Fruit fly (Drosophila melanogaster) whole organism, embryonic: Measurements from ENCODE around the gene CG44158.

Experiments used
- ATbp ChIP-seq: fragments of 200-800 bp; sonication (Bioruptor generic); optimal IDR thresholded peaks from 2 replicates; lab custom pipeline; 2017; ENCODE audit warnings: missing biosample characterization, mild to moderate bottlenecking, missing genetic modification characterization, missing genetic modification reagents
- CG12659 ChIP-seq: fragments of 200-800 bp; sonication (Bioruptor generic); optimal IDR thresholded peaks from 3 replicates; lab custom pipeline; 2017; ENCODE audit warnings: mild to moderate bottlenecking, missing biosample characterization, missing genetic modification reagents, missing genetic modification characterization
- CG14050 ChIP-seq: fragments of 200-800 bp; sonication (Bioruptor generic); IDR thresholded peaks from 3 replicates; pipeline ENCODE4 v1.3.6; 2022; ENCODE audit warnings: missing biosample characterization, missing genetic modification characterization
- CG17186 ChIP-seq: fragments of 200-800 bp; sonication (Bioruptor generic); optimal IDR thresholded peaks from 3 replicates; lab custom pipeline; 2017; ENCODE audit warnings: missing biosample characterization, missing genetic modification reagents, missing genetic modification characterization
- CG17802 ChIP-seq: fragments of 200-800 bp; sonication (Bioruptor generic); optimal IDR thresholded peaks from 2 replicates; lab custom pipeline; 2018; ENCODE audit warnings: missing biosample characterization, mild to moderate bottlenecking, missing genetic modification characterization, moderate library complexity
- CG17912 ChIP-seq: fragments of 200-800 bp; sonication (Bioruptor generic); optimal IDR thresholded peaks from 2 replicates; lab custom pipeline; 2018; ENCODE audit warnings: missing biosample characterization, mild to moderate bottlenecking, missing genetic modification characterization
- CG2712 ChIP-seq: fragments of 200-800 bp; optimal IDR thresholded peaks from 3 replicates; lab custom pipeline; 2019; ENCODE audit warnings: missing biosample characterization, mild to moderate bottlenecking, missing genetic modification characterization, moderate library complexity
- CG33557 ChIP-seq: fragments of 200-800 bp; sonication (Bioruptor generic); optimal IDR thresholded peaks from 2 replicates; lab custom pipeline; 2019; ENCODE audit warnings: missing biosample characterization, mild to moderate bottlenecking, missing genetic modification characterization, moderate library complexity
- CG3726 ChIP-seq: fragments of 200-800 bp; sonication (Bioruptor generic); IDR thresholded peaks from 3 replicates; pipeline ENCODE4, ENCODE4 v1.3.6; 2022; ENCODE audit warnings: missing biosample characterization, missing genetic modification characterization
- CG3838 ChIP-seq: fragments of 200-800 bp; sonication (Bioruptor generic); optimal IDR thresholded peaks from 3 replicates; lab custom pipeline; 2016; ENCODE audit warnings: missing biosample characterization, missing genetic modification characterization
- CG5180 ChIP-seq: fragments of 200-800 bp; sonication (Bioruptor generic); optimal IDR thresholded peaks from 3 replicates; lab custom pipeline; 2017; ENCODE audit warnings: missing biosample characterization, missing genetic modification characterization, mild to moderate bottlenecking, moderate library complexity, missing genetic modification reagents
- CG6854 ChIP-seq: fragments of 200-800 bp; sonication (Bioruptor generic); optimal IDR thresholded peaks from 3 replicates; lab custom pipeline; 2017; ENCODE audit warnings: missing biosample characterization, mild to moderate bottlenecking, missing genetic modification characterization
- CG9437 ChIP-seq: fragments of 200-800 bp; sonication (Bioruptor generic); optimal IDR thresholded peaks from 2 replicates; lab custom pipeline; 2018; ENCODE audit warnings: missing biosample characterization, mild to moderate bottlenecking, missing genetic modification characterization
- D ChIP-seq, 2 experiments: fragments of 200-800 bp in 1 of 2; fragments of >200 bp in 1 of 2; sonication (Bioruptor generic) in 1 of 2; optimal IDR thresholded peaks; 2 replicates in 1 of 2; 3 replicates in 1 of 2; lab custom pipeline; 2017; ENCODE audit warnings: mild to moderate bottlenecking in 1 of 2, missing biosample characterization in 1 of 2, missing genetic modification characterization in 1 of 2, missing genetic modification reagents in 1 of 2
- D19A ChIP-seq: fragments of 200-800 bp; optimal IDR thresholded peaks from 3 replicates; lab custom pipeline; 2019; ENCODE audit warnings: missing biosample characterization, mild to moderate bottlenecking, missing genetic modification characterization, moderate library complexity
- Dfd ChIP-seq, 2 experiments: fragments of >200 bp; optimal IDR thresholded peaks; 2 replicates each; lab custom pipeline; 2017; ENCODE audit warnings: missing biosample characterization in 2 of 2, missing genetic modification characterization in 2 of 2
- E2f2 ChIP-seq: fragments of 200-800 bp; sonication (Bioruptor generic); IDR thresholded peaks from 2 replicates; pipeline ENCODE4 v1.3.6; 2022; ENCODE audit warnings: missing biosample characterization, missing genetic modification characterization
- Ets65A ChIP-seq: fragments of 200-800 bp; sonication (Bioruptor generic); peaks from one replicate; lab custom pipeline; 2016; ENCODE audit warnings: missing biosample characterization, missing genetic modification characterization
- H15 ChIP-seq: fragments of 200-800 bp; sonication (Bioruptor generic); IDR thresholded peaks from 3 replicates; pipeline ENCODE4 v1.3.6; 2022; ENCODE audit warnings: missing biosample characterization, missing genetic modification characterization
- HLH54F ChIP-seq: fragments of 200-800 bp; sonication (Bioruptor generic); optimal IDR thresholded peaks from 3 replicates; lab custom pipeline; 2016; ENCODE audit warnings: missing biosample characterization, missing genetic modification characterization
- HLHmδ ChIP-seq: fragments of 200-800 bp; sonication (Bioruptor generic); optimal IDR thresholded peaks from 2 replicates; lab custom pipeline; 2018; ENCODE audit warnings: missing biosample characterization, mild to moderate bottlenecking, missing genetic modification characterization, moderate library complexity
- Hmx ChIP-seq: fragments of 200-800 bp; sonication (Bioruptor generic); optimal IDR thresholded peaks from 2 replicates; lab custom pipeline; 2016; ENCODE audit warnings: missing biosample characterization, missing genetic modification characterization
- Nf-YA ChIP-seq: fragments of 200-800 bp; sonication (Bioruptor generic); IDR thresholded peaks from 2 replicates; pipeline ENCODE4 v1.3.6; 2022; ENCODE audit warnings: missing biosample characterization, missing genetic modification characterization
- PHDP ChIP-seq: fragments of 200-800 bp; sonication (Bioruptor generic); optimal IDR thresholded peaks from 3 replicates; lab custom pipeline; 2018; ENCODE audit warnings: missing biosample characterization, mild to moderate bottlenecking, missing genetic modification characterization, moderate library complexity
- ac ChIP-seq: fragments of 200-800 bp; sonication (Bioruptor generic); optimal IDR thresholded peaks from 3 replicates; lab custom pipeline; 2017; ENCODE audit warnings: missing biosample characterization, mild to moderate bottlenecking, missing genetic modification characterization
- al ChIP-seq: fragments of 200-800 bp; sonication (Bioruptor generic); IDR thresholded peaks from 2 replicates; pipeline ENCODE4 v1.3.6; 2022; ENCODE audit warnings: missing biosample characterization, missing genetic modification characterization
- bbx ChIP-seq: fragments of 200-800 bp; sonication (Bioruptor generic); IDR thresholded peaks from 2 replicates; pipeline ENCODE4 v1.3.6; 2022; ENCODE audit warnings: missing biosample characterization, missing genetic modification characterization; ENCODE audit not compliant: partially characterized antibody
- bigmax ChIP-seq: fragments of 200-800 bp; sonication (Bioruptor generic); optimal IDR thresholded peaks from 2 replicates; lab custom pipeline; 2018; ENCODE audit warnings: missing biosample characterization, mild to moderate bottlenecking, missing genetic modification characterization
- caup ChIP-seq: fragments of 200-800 bp; sonication (Bioruptor generic); optimal IDR thresholded peaks from 3 replicates; lab custom pipeline; 2017; ENCODE audit warnings: missing biosample characterization, mild to moderate bottlenecking, missing genetic modification characterization, moderate library complexity; ENCODE audit not compliant: severe bottlenecking
- cg ChIP-seq: fragments of 200-800 bp; sonication (Bioruptor generic); optimal IDR thresholded peaks from 3 replicates; lab custom pipeline; 2019; ENCODE audit warnings: missing biosample characterization, mild to moderate bottlenecking, missing genetic modification characterization, moderate library complexity
- esg ChIP-seq: fragments of 200-800 bp; sonication (Bioruptor generic); conservative IDR thresholded peaks from 2 replicates; pipeline ENCODE4 v1.3.6; 2022; ENCODE audit warnings: missing biosample characterization, missing genetic modification characterization
- fd64A ChIP-seq: fragments of 200-800 bp; sonication (Bioruptor generic); optimal IDR thresholded peaks from 3 replicates; lab custom pipeline; 2018; ENCODE audit warnings: missing biosample characterization, mild to moderate bottlenecking, missing genetic modification characterization
- gcm ChIP-seq: fragments of 200-800 bp; sonication (Bioruptor generic); optimal IDR thresholded peaks from 2 replicates; lab custom pipeline; 2019; ENCODE audit warnings: missing biosample characterization, mild to moderate bottlenecking, missing genetic modification characterization, moderate library complexity
- insv ChIP-seq, 2 experiments: fragments of 200-800 bp; sonication (Bioruptor generic); optimal IDR thresholded peaks; 3 replicates each; lab custom pipeline; 2016 to 2018; ENCODE audit warnings: missing biosample characterization in 2 of 2, missing genetic modification characterization in 2 of 2
- nerfin-1 ChIP-seq: fragments of 200-800 bp; sonication (Bioruptor generic); optimal IDR thresholded peaks from 3 replicates; lab custom pipeline; 2019; ENCODE audit warnings: missing biosample characterization, mild to moderate bottlenecking, missing genetic modification characterization, moderate library complexity
- pan ChIP-seq, 4 experiments: fragments of >200 bp in 3 of 4; fragments of 200-800 bp in 1 of 4; sonication (Bioruptor generic) in 1 of 4; optimal IDR thresholded peaks in 3 of 4; IDR thresholded peaks in 1 of 4; 2 replicates each; pipeline versions ENCODE4 v1.3.6 to Lab custom; 2017 to 2022; ENCODE audit warnings: missing biosample characterization in 2 of 4, missing genetic modification characterization in 2 of 4, mixed read lengths in 1 of 4
- phol ChIP-seq: fragments of 200-800 bp; sonication (Bioruptor generic); optimal IDR thresholded peaks from 3 replicates; lab custom pipeline; 2018; ENCODE audit warnings: missing biosample characterization, mild to moderate bottlenecking, missing genetic modification characterization, moderate library complexity
- pros ChIP-seq: fragments of 200-800 bp; sonication (Bioruptor generic); optimal IDR thresholded peaks from 3 replicates; lab custom pipeline; 2019; ENCODE audit warnings: missing biosample characterization, mild to moderate bottlenecking, missing genetic modification characterization, moderate library complexity
- sens ChIP-seq: fragments of 200-800 bp; sonication (Bioruptor generic); peaks from one replicate; lab custom pipeline; 2016; ENCODE audit warnings: missing biosample characterization, missing genetic modification characterization
- tll ChIP-seq, 2 experiments: fragments of 200-800 bp in 1 of 2; fragments of >200 bp in 1 of 2; sonication (Bioruptor generic) in 1 of 2; optimal IDR thresholded peaks; 2 replicates each; lab custom pipeline; 2017 to 2019; ENCODE audit warnings: missing biosample characterization in 2 of 2, missing genetic modification characterization in 2 of 2, mild to moderate bottlenecking in 1 of 2, moderate library complexity in 1 of 2
- wdn ChIP-seq: fragments of 200-800 bp; sonication (Bioruptor generic); IDR thresholded peaks from 2 replicates; pipeline ENCODE4 v1.3.6; 2022; ENCODE audit warnings: missing biosample characterization, missing genetic modification characterization
- zf30C ChIP-seq: fragments of 200-800 bp; sonication (Bioruptor generic); optimal IDR thresholded peaks from 3 replicates; lab custom pipeline; 2018; ENCODE audit warnings: missing biosample characterization, mild to moderate bottlenecking, missing genetic modification characterization

The CG44158 gene

DNA sequence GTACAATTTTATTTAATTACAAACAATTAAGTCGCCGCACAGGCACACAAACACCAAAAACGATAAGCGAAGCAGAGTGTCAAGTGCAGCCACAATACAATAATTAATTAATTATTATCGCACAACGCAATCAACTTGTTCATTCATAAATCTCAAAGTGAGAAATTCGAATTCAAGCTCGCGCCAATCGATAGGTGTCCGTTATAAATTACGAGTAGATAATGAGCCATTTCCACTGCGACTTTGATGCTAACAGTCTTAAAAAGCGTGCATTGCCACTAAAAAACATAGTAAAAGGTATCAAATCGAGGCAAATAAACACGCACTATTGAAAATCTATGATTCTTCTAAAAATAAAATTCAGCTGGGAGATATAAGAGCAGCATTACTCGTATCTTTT lies 21.6 kb downstream of the CG44158 start (continued):
- TF ChIP-seq wdn (GFP tag; lab: Robert Waterston, UW) (no peak), pan (optimal IDR thresholded peaks at IDR 0.05; lab: Kevin White, UChicago) (no peak), pan (GFP tag; optimal IDR thresholded peaks at IDR 0.05 in 1 of 2, IDR thresholded peaks at IDR 0.05 in 1 of 2) (no peak), E2f2 (GFP tag; lab: Robert Waterston, UW) (peak; percentile 51; the same call in 1 of the 2 replicates), bigmax (GFP tag; lab: Kevin White, UChicago) (no peak), CG3838 (GFP tag; lab: Kevin White, UChicago) (no peak), Nf-YA (no peak), al (GFP tag; lab: Robert Waterston, UW) (no peak)

DNA sequence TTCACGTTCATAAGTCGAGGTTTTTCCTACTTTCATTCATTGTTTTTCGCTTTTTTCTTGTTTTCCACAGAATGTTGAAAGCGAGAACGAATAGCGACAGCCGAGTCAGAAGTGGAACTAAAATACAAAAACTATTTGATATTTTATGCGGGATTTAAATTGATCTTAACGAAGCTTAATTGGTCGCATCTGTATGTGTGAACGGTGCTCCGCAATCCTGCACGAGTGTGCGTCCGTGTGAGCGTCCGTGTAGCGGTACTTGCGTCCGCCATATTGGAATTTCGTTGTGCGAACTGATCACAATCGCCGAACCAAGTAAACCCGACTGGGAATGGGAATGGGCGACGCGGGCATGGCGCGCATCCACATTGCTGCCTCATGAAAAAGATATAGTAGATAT lies 23.6 kb downstream of the CG44158 start:
- TF ChIP-seq phol (tag; lab: Kevin White, UChicago) (peak; percentile 70), gcm (GFP tag; lab: Kevin White, UChicago) (peak; percentile 48), CG17802 (tag; lab: Kevin White, UChicago) (peak; percentile 92), PHDP (no peak), sens (GFP tag; lab: Kevin White, UChicago) (peak; percentile 16), cg (GFP tag; lab: Kevin White, UChicago) (peak; percentile 22)

dm6 chr3R:18234699-18235257 lies 26.2 kb downstream of the CG44158 start:
- TF ChIP-seq ATbp (GFP tag; lab: Kevin White, UChicago), result no peak
- TF ChIP-seq CG14050 (GFP tag; lab: Robert Waterston, UW), result no peak
- TF ChIP-seq tll (GFP tag; optimal IDR thresholded peaks at IDR 0.05; lab: Kevin White, UChicago), result peak in 1 of 2 experiments; percentile 29
- TF ChIP-seq bbx, result no peak
- TF ChIP-seq CG17802 (tag; lab: Kevin White, UChicago), result no peak
- peak; percentile 81 for TF ChIP-seq pros (GFP tag; lab: Kevin White, UChicago)
- no peak for TF ChIP-seq CG3726 (GFP tag; lab: Robert Waterston, UW)
- peak; percentile 72 for TF ChIP-seq gcm (GFP tag; lab: Kevin White, UChicago)
- no peak for TF ChIP-seq CG9437
- peak; percentile 11 for TF ChIP-seq HLHmδ (GFP tag; lab: Kevin White, UChicago)
- TF ChIP-seq D19A (tag; lab: Kevin White, UChicago), result no peak
- no peak for TF ChIP-seq CG6854 (GFP tag; lab: Kevin White, UChicago)
- TF ChIP-seq HLH54F (GFP tag; lab: Kevin White, UChicago), result no peak
- no peak for TF ChIP-seq ac (GFP tag; lab: Kevin White, UChicago)
- TF ChIP-seq CG2712 (tag; lab: Kevin White, UChicago), result no peak
- TF ChIP-seq Dfd (GFP tag; optimal IDR thresholded peaks at IDR 0.05; lab: Kevin White, UChicago), result no peak
- peak; percentile 86 for TF ChIP-seq CG5180 (GFP tag; lab: Kevin White, UChicago)
- TF ChIP-seq insv (GFP tag; optimal IDR thresholded peaks at IDR 0.05; lab: Kevin White, UChicago), result peak in 1 of 2 experiments; percentile 84
- TF ChIP-seq CG33557, result no peak
- TF ChIP-seq Ets65A, result peak; percentile 66
- TF ChIP-seq CG12659, result no peak
- peak; percentile 46 for TF ChIP-seq D (optimal IDR thresholded peaks at IDR 0.05; lab: Kevin White, UChicago)
- TF ChIP-seq D (GFP tag; optimal IDR thresholded peaks at IDR 0.05; lab: Kevin White, UChicago), result no peak
- TF ChIP-seq caup (GFP tag; lab: Kevin White, UChicago), result no peak
- TF ChIP-seq esg (GFP tag; lab: Robert Waterston, UW), result no peak
- no peak for TF ChIP-seq fd64A
- TF ChIP-seq zf30C (GFP tag; lab: Kevin White, UChicago), result no peak
- TF ChIP-seq Hmx (GFP tag; lab: Kevin White, UChicago), result no peak
- no peak for TF ChIP-seq CG17912 (GFP tag; lab: Kevin White, UChicago)
- TF ChIP-seq H15, result no peak
- TF ChIP-seq CG17186 (GFP tag; lab: Kevin White, UChicago), result no peak
- TF ChIP-seq nerfin-1 (tag; lab: Kevin White, UChicago), result peak; percentile 97
- TF ChIP-seq, all 482 proteins: peak for 9
